Fruit fly (Drosophila melanogaster) whole organism, pupa: ENCODE data around the gene ghi.

Source experiments
- CG10348 ChIP-seq: fragments of 200-800 bp; sonication (Bioruptor generic); IDR thresholded peaks from 2 replicates; pipeline ENCODE4 v1.3.6; 2022; ENCODE audit warnings: missing biosample characterization, missing genetic modification characterization
- CG12605 ChIP-seq: fragments of 200-800 bp; sonication (Bioruptor generic); IDR thresholded peaks from 2 replicates; pipeline ENCODE4 v1.3.6; 2022; ENCODE audit warnings: missing biosample characterization, missing genetic modification characterization
- CG13204 ChIP-seq: fragments of 200-800 bp; sonication (Bioruptor generic); optimal IDR thresholded peaks from 2 replicates; lab custom pipeline; 2018; ENCODE audit warnings: missing biosample characterization, mild to moderate bottlenecking, missing genetic modification characterization, moderate library complexity
- CG14655 ChIP-seq: fragments of 200-800 bp; sonication (Bioruptor generic); optimal IDR thresholded peaks from 3 replicates; lab custom pipeline; 2017; ENCODE audit warnings: mild to moderate bottlenecking, missing biosample characterization, missing genetic modification reagents, missing genetic modification characterization
- CG15710 ChIP-seq: fragments of 200-800 bp; sonication (Bioruptor generic); optimal IDR thresholded peaks from 2 replicates; lab custom pipeline; 2018; ENCODE audit warnings: missing biosample characterization, mild to moderate bottlenecking, missing genetic modification characterization, moderate library complexity
- CG17806 ChIP-seq: fragments of 200-800 bp; sonication (Bioruptor generic); optimal IDR thresholded peaks from 2 replicates; lab custom pipeline; 2018; ENCODE audit warnings: missing biosample characterization, mild to moderate bottlenecking, missing genetic modification characterization, moderate library complexity
- CG32121 ChIP-seq: fragments of 200-800 bp; sonication (Bioruptor generic); IDR thresholded peaks from 2 replicates; pipeline ENCODE4 v1.3.6; 2022; ENCODE audit warnings: missing biosample characterization, missing genetic modification characterization
- CG34367 ChIP-seq: fragments of 200-800 bp; sonication (Bioruptor generic); optimal IDR thresholded peaks from 2 replicates; lab custom pipeline; 2018; ENCODE audit warnings: missing biosample characterization, mild to moderate bottlenecking, missing genetic modification characterization
- CG4496 ChIP-seq: fragments of 200-800 bp; sonication (Bioruptor generic); IDR thresholded peaks from 3 replicates; pipeline ENCODE4 v1.3.6; 2022; ENCODE audit warnings: missing biosample characterization, missing genetic modification characterization
- CG8159 ChIP-seq: fragments of 200-800 bp; sonication (Bioruptor generic); optimal IDR thresholded peaks from 3 replicates; lab custom pipeline; 2018; ENCODE audit warnings: missing biosample characterization, mild to moderate bottlenecking, missing genetic modification characterization, moderate library complexity
- CG8301 ChIP-seq: fragments of 200-800 bp; sonication (Bioruptor generic); optimal IDR thresholded peaks from 2 replicates; lab custom pipeline; 2018; ENCODE audit warnings: missing biosample characterization, mild to moderate bottlenecking, missing genetic modification characterization
- CG9948 ChIP-seq: fragments of 200-800 bp; sonication (Bioruptor generic); optimal IDR thresholded peaks from 2 replicates; lab custom pipeline; 2018; ENCODE audit warnings: missing biosample characterization, mild to moderate bottlenecking, missing genetic modification characterization, moderate library complexity
- D1 ChIP-seq: fragments of 200-800 bp; sonication (Bioruptor generic); optimal IDR thresholded peaks from 2 replicates; lab custom pipeline; 2018; ENCODE audit warnings: missing biosample characterization, mild to moderate bottlenecking, missing genetic modification characterization, moderate library complexity
- EcR ChIP-seq: fragments of 200-800 bp; sonication (Bioruptor generic); optimal IDR thresholded peaks from 3 replicates; lab custom pipeline; 2019; ENCODE audit warnings: missing biosample characterization, missing genetic modification characterization, mild to moderate bottlenecking, moderate library complexity, missing genetic modification reagents
- Ets98B ChIP-seq: fragments of 200-800 bp; sonication (Bioruptor generic); IDR thresholded peaks from 2 replicates; pipeline ENCODE4 v1.3.6; 2022; ENCODE audit warnings: missing biosample characterization, missing genetic modification characterization
- Pif1A ChIP-seq: fragments of 200-800 bp; sonication (Bioruptor generic); optimal IDR thresholded peaks from 3 replicates; lab custom pipeline; 2016; ENCODE audit warnings: missing biosample characterization, missing genetic modification characterization
- Pif1B ChIP-seq: fragments of 200-800 bp; sonication (Bioruptor generic); optimal IDR thresholded peaks from 3 replicates; lab custom pipeline; 2016; ENCODE audit warnings: missing biosample characterization, missing genetic modification characterization
- Snoo ChIP-seq: fragments of 200-800 bp; sonication (Bioruptor generic); optimal IDR thresholded peaks from 3 replicates; lab custom pipeline; 2017; ENCODE audit warnings: missing biosample characterization, mild to moderate bottlenecking, missing genetic modification characterization, inconsistent platforms
- fd96Ca ChIP-seq: fragments of 200-800 bp; sonication (Bioruptor generic); IDR thresholded peaks from 3 replicates; pipeline ENCODE4 v1.3.6; 2022; ENCODE audit warnings: missing biosample characterization, missing genetic modification characterization
- gl ChIP-seq: fragments of 200-800 bp; sonication (Bioruptor generic); optimal IDR thresholded peaks from 2 replicates; lab custom pipeline; 2018; ENCODE audit warnings: missing biosample characterization, mild to moderate bottlenecking, missing genetic modification characterization
- rn ChIP-seq: fragments of 200-800 bp; sonication (Bioruptor generic); IDR thresholded peaks from 2 replicates; pipeline ENCODE4 v1.3.6; 2022; ENCODE audit warnings: missing biosample characterization, missing genetic modification characterization

ghi gene

DNA sequence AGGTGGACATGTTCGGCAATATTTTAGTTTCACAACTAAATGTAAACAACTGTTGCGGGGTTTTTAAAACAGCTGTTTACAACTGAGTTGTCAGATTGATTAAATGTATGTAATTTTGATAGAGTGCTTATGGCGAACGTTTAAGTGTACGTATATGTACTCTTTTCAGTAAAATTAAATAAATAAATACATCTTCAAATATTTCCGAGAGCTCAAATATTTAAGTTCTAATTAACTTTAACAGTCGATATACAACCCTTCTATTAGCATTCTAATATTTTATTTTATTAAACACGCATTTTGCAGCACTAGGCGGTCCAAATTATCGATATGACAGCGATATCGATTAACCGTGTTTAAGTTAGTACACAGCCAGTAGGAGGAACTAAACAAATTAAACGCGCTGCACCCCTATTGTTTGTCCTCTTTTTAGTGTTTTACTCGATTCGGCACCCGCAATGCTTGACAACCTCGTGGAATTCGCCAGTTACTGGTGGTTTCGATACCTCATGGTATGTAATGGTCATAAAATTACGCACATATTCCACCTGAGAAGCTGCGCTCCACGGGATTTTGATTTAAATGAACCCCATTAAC lies at the start of gene ghi, which contains the start of gene CG3448:
TSS of gene ghi (plus strand) at position 355 of the 597 bp plus-strand sequence.
TSS of gene CG3448 (minus strand) at position 51 of the 597 bp plus-strand sequence.
- no peak for TF ChIP-seq CG12605
- peak; percentile 67 for TF ChIP-seq CG8159
- TF ChIP-seq Snoo = peak; percentile 46
- no peak for TF ChIP-seq CG10348 (GFP tag; lab: Robert Waterston, UW)
- peak; percentile 52 for TF ChIP-seq CG17806 (tag; lab: Kevin White, UChicago)
- no peak for TF ChIP-seq CG34367 (tag; lab: Kevin White, UChicago)
- TF ChIP-seq rn (GFP tag; lab: Robert Waterston, UW) = 0 out of 2 replicates have a peak, but pooled peaks have one; percentile 11
- TF ChIP-seq CG4496 = peak; percentile 68; the same call in 2 of the 3 replicates
- TF ChIP-seq CG15710 (tag; lab: Kevin White, UChicago) = peak; percentile 20
- peak; percentile 62 for TF ChIP-seq Pif1A (GFP tag; lab: Kevin White, UChicago)
- no peak for TF ChIP-seq CG14655
- peak; percentile 51 for TF ChIP-seq Ets98B (GFP tag; lab: Robert Waterston, UW)
- TF ChIP-seq CG13204 (GFP tag; lab: Kevin White, UChicago) = no peak
- TF ChIP-seq CG32121 (GFP tag; lab: Robert Waterston, UW) = peak; percentile 51; the same call in 1 of the 2 replicates
- TF ChIP-seq D1 (tag; lab: Kevin White, UChicago) = no peak
- TF ChIP-seq Pif1B (GFP tag; lab: Kevin White, UChicago) = peak; percentile 50
- peak; percentile 45 for TF ChIP-seq CG8301
- no peak for TF ChIP-seq EcR (GFP tag; lab: Kevin White, UChicago)
- TF ChIP-seq CG9948 (tag; lab: Kevin White, UChicago) = peak; percentile 44
- no peak for TF ChIP-seq fd96Ca
- TF ChIP-seq gl (tag; lab: Kevin White, UChicago) = peak; percentile 22
- TF ChIP-seq, all 21 proteins: peak for 13

DNA sequence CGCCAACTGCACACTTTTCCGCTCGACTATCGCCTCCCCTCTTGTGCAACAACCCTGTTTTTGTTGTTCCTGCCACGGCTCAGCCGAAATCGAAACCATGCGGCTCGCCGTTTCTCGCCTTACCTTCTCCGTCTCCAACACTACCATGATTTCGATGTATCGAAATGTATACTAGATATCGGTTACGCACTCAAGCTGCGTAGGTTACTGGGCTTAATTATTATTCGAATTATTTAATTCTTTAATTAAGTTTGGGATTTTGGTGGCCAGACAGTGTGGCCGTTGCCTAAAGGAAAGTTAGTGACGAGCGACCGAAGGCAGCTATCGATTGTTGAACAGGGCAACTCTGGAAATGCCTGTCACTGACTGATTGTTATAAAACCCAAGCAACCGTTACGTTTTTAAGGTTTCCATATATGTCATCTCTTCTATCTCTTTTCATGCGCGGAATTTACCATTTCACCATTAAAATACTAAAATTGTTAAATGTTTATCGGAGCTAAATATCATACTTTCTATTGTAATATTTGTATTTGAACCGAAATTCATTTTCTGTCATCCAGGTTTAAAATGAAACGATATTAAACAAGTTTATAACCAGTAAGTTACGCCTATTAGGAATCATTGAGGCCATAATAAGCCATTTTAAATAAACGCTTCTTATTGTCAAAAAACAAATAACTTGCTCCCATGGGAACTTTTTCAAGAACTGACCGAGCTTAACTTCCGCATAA lies 49.4 kb upstream of the ghi start, which contains the start of gene eIF4E1:
TSS of gene eIF4E1 (minus strand) at position 304 of the 734 bp plus-strand sequence.
- TF ChIP-seq CG15710 (tag; lab: Kevin White, UChicago) (no peak), rn (GFP tag; lab: Robert Waterston, UW) (no peak), CG13204 (GFP tag; lab: Kevin White, UChicago) (no peak), CG8301 (no peak), D1 (tag; lab: Kevin White, UChicago) (no peak), CG8159 (no peak), CG32121 (GFP tag; lab: Robert Waterston, UW) (no peak)

DNA sequence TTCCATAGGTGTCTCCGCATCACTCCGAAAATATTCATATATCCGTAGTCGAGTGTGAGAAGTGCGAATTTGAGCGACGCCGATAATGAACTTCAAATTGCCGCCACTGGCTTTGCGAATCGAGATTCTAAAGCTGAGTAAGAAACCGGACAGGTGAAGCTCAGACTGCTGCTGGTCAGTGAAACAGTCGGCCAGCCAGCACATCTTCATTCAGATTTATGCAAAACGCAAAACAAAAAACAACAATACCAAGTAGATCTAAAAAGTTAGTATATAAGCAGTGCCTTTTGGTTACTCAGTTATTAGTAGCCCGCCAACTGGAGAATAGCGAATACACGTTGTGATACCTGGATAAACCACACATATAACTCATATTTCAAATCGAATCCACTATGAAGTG lies 47.2 kb upstream of the ghi start, which contains the start of gene Cpr67B:
TSS of gene Cpr67B (plus strand) at position 301 of the 400 bp plus-strand sequence.
- no peak for TF ChIP-seq CG14655
- no peak for TF ChIP-seq rn (GFP tag; lab: Robert Waterston, UW)
- TF ChIP-seq Pif1A (GFP tag; lab: Kevin White, UChicago) = no peak
- TF ChIP-seq Pif1B (GFP tag; lab: Kevin White, UChicago) = no peak
- no peak for TF ChIP-seq CG34367 (tag; lab: Kevin White, UChicago)
- no peak for TF ChIP-seq CG8301
- TF ChIP-seq EcR (GFP tag; lab: Kevin White, UChicago) = no peak
- TF ChIP-seq gl (tag; lab: Kevin White, UChicago) = no peak
- TF ChIP-seq CG10348 (GFP tag; lab: Robert Waterston, UW) = no peak
- TF ChIP-seq CG32121 (GFP tag; lab: Robert Waterston, UW) = no peak
- TF ChIP-seq D1 (tag; lab: Kevin White, UChicago) = no peak
- no peak for TF ChIP-seq Ets98B (GFP tag; lab: Robert Waterston, UW)
- no peak for TF ChIP-seq CG9948 (tag; lab: Kevin White, UChicago)
- no peak for TF ChIP-seq CG15710 (tag; lab: Kevin White, UChicago)
- TF ChIP-seq CG8159 = no peak
- no peak for TF ChIP-seq Snoo
- TF ChIP-seq CG12605 = no peak
- TF ChIP-seq CG4496 = no peak
- TF ChIP-seq CG17806 (tag; lab: Kevin White, UChicago) = no peak
- TF ChIP-seq CG13204 (GFP tag; lab: Kevin White, UChicago) = no peak
- TF ChIP-seq, all 21 proteins: peak for 0

DNA sequence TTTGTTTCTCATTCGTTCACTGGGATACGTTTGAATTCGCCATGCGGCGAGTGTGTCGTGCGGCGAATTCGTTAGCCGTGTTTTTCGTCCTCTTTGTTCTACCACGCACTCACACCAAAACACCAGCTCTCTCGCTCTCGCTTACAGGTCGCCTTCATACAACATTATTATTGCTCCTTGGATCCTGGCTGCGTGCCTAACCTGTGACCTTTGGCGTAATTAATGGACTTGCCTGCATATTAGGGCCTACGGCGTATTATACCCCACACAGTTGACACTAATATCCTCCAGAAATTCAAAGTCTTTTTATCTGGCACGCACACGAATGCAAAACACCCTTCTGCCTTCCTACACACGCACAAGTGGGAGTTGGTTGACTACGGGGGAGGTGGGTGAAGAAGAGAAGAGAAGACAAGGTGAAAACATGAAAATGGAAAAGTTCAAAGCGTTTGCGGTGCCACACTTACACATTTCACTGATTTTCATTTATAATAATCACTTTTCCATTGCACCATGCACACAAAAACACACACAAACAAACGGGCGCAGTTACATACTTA lies 41.6 kb upstream of the ghi start:
- TF ChIP-seq CG15710 (tag; lab: Kevin White, UChicago) (no peak), Pif1A (GFP tag; lab: Kevin White, UChicago) (no peak), gl (tag; lab: Kevin White, UChicago) (no peak), CG32121 (GFP tag; lab: Robert Waterston, UW) (no peak), CG8301 (no peak), Snoo (no peak)

DNA sequence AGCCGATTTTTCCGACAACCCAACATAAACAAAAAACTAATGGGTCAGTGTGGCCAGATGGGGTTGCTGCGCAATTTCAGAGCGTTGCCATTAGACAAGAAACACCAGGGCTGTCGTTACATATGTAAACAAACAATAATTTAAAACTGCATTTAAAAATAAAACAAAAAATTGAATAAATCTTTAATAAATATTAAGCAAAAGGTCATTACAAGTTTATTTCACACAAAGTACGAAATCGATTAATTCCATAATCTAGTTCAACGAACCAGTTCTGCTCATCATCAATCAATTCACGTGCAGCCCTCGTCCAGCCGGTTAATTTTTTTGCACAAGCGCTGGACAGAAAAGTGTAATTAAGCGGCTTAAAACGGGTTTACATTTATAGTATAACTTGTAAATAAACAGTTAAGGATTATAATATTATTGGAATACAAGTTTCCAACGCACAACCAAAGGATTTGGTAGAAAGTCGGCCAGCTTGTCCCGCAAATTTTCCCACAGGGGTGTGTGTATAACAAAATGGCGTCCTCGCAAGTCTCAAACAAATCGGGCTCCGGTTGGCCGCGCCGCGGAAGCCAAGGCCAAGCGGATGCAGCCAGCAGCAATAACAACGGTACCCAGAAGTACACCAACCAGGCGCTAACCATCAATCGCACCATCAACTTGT lies 40.8 kb upstream of the ghi start, which contains the start of the genes CG4022 and Cpsf5:
TSS of gene CG4022 (minus strand) at position 79 of the 670 bp plus-strand sequence.
TSS of gene Cpsf5 (plus strand) at position 285 of the 670 bp plus-strand sequence.
- TF ChIP-seq Pif1B (GFP tag; lab: Kevin White, UChicago) = peak; percentile 57
- TF ChIP-seq CG10348 (GFP tag; lab: Robert Waterston, UW) = no peak
- TF ChIP-seq Snoo = peak; percentile 51
- TF ChIP-seq CG34367 (tag; lab: Kevin White, UChicago) = peak; percentile 52
- no peak for TF ChIP-seq gl (tag; lab: Kevin White, UChicago)
- peak; percentile 65; the same call in 2 of the 3 replicates for TF ChIP-seq fd96Ca
- peak; percentile 76 for TF ChIP-seq CG15710 (tag; lab: Kevin White, UChicago)
- no peak for TF ChIP-seq D1 (tag; lab: Kevin White, UChicago)
- TF ChIP-seq CG9948 (tag; lab: Kevin White, UChicago) = peak; percentile 64
- peak; percentile 64 for TF ChIP-seq EcR (GFP tag; lab: Kevin White, UChicago)
- peak; percentile 75; the same call in 2 of the 3 replicates for TF ChIP-seq CG4496
- peak; percentile 61 for TF ChIP-seq CG17806 (tag; lab: Kevin White, UChicago)
- TF ChIP-seq CG12605 = peak; percentile 60
- TF ChIP-seq CG8301 = peak; percentile 36
- TF ChIP-seq CG32121 (GFP tag; lab: Robert Waterston, UW) = peak; percentile 70
- TF ChIP-seq CG8159 = peak; percentile 61
- TF ChIP-seq Pif1A (GFP tag; lab: Kevin White, UChicago) = peak; percentile 59
- 0 out of 2 replicates have a peak, but pooled peaks have one; percentile 7 for TF ChIP-seq rn (GFP tag; lab: Robert Waterston, UW)
- TF ChIP-seq CG14655 = no peak
- TF ChIP-seq CG13204 (GFP tag; lab: Kevin White, UChicago) = no peak
- TF ChIP-seq Ets98B (GFP tag; lab: Robert Waterston, UW) = peak; percentile 61
